Fruit fly (Drosophila melanogaster) whole organism, embryonic: ENCODE data around the gene CG32333.

Experiments
- Abd-B ChIP-seq: fragments of 200-800 bp; sonication (Bioruptor generic); optimal IDR thresholded peaks from 2 replicates; lab custom pipeline; 2018; ENCODE audit warnings: missing biosample characterization, mild to moderate bottlenecking, missing genetic modification characterization, moderate library complexity
- Atf6 ChIP-seq: fragments of 200-800 bp; sonication (Bioruptor generic); IDR thresholded peaks from 2 replicates; pipeline ENCODE4 v1.3.6; 2022; ENCODE audit warnings: missing biosample characterization, missing genetic modification characterization
- CG10147 ChIP-seq: fragments of 200-800 bp; sonication (Bioruptor generic); optimal IDR thresholded peaks from 2 replicates; lab custom pipeline; 2019; ENCODE audit warnings: missing biosample characterization, mild to moderate bottlenecking, missing genetic modification characterization, moderate library complexity
- CG10267 ChIP-seq: fragments of 200-800 bp; sonication (Bioruptor generic); optimal IDR thresholded peaks from 2 replicates; lab custom pipeline; 2018; ENCODE audit warnings: missing biosample characterization, mild to moderate bottlenecking, missing genetic modification characterization, moderate library complexity
- CG11695 ChIP-seq: fragments of 200-800 bp; sonication (Bioruptor generic); IDR thresholded peaks from 3 replicates; pipeline ENCODE4 v1.3.6; 2022; ENCODE audit warnings: missing biosample characterization, missing genetic modification characterization
- CG12659 ChIP-seq: fragments of 200-800 bp; sonication (Bioruptor generic); optimal IDR thresholded peaks from 3 replicates; lab custom pipeline; 2017; ENCODE audit warnings: mild to moderate bottlenecking, missing biosample characterization, missing genetic modification reagents, missing genetic modification characterization
- CG13287 ChIP-seq: fragments of 200-800 bp; sonication (Bioruptor generic); IDR thresholded peaks from 2 replicates; pipeline ENCODE4 v1.3.6; 2022; ENCODE audit warnings: missing biosample characterization, missing genetic modification characterization; ENCODE audit not compliant: partially characterized antibody
- CG13296 ChIP-seq: fragments of 200-800 bp; sonication (Bioruptor generic); optimal IDR thresholded peaks from 3 replicates; lab custom pipeline; 2018; ENCODE audit warnings: missing biosample characterization, mild to moderate bottlenecking, missing genetic modification characterization
- CG13624 ChIP-seq: fragments of 200-800 bp; sonication (Bioruptor generic); optimal IDR thresholded peaks from 2 replicates; lab custom pipeline; 2016; ENCODE audit warnings: missing biosample characterization, missing genetic modification characterization
- CG14050 ChIP-seq: fragments of 200-800 bp; sonication (Bioruptor generic); IDR thresholded peaks from 3 replicates; pipeline ENCODE4 v1.3.6; 2022; ENCODE audit warnings: missing biosample characterization, missing genetic modification characterization
- CG14965 ChIP-seq: fragments of 200-800 bp; sonication (Bioruptor generic); optimal IDR thresholded peaks from 2 replicates; lab custom pipeline; 2016; ENCODE audit warnings: missing biosample characterization, missing genetic modification characterization, borderline replicate concordance
- CG15514 ChIP-seq: fragments of 200-800 bp; sonication (Bioruptor generic); optimal IDR thresholded peaks from 3 replicates; lab custom pipeline; 2017; ENCODE audit warnings: missing biosample characterization, missing genetic modification characterization, mild to moderate bottlenecking, moderate library complexity, missing genetic modification reagents
- CG16779 ChIP-seq: fragments of 200-800 bp; sonication (Bioruptor generic); IDR thresholded peaks from 2 replicates; pipeline ENCODE4 v1.3.6; 2022; ENCODE audit warnings: missing biosample characterization, missing genetic modification characterization
- CG18764 ChIP-seq: fragments of 200-800 bp; sonication (Bioruptor generic); optimal IDR thresholded peaks from 3 replicates; lab custom pipeline; 2016; ENCODE audit warnings: missing biosample characterization, missing genetic modification characterization
- CG2678 ChIP-seq: fragments of 200-800 bp; sonication (Bioruptor generic); optimal IDR thresholded peaks from 3 replicates; lab custom pipeline; 2019; ENCODE audit warnings: missing biosample characterization, mild to moderate bottlenecking, missing genetic modification characterization, moderate library complexity
- CG2712 ChIP-seq: fragments of 200-800 bp; optimal IDR thresholded peaks from 3 replicates; lab custom pipeline; 2019; ENCODE audit warnings: missing biosample characterization, mild to moderate bottlenecking, missing genetic modification characterization, moderate library complexity
- CG30403 ChIP-seq: fragments of 200-800 bp; sonication (Bioruptor generic); optimal IDR thresholded peaks from 3 replicates; lab custom pipeline; 2016; ENCODE audit warnings: missing biosample characterization, missing genetic modification characterization
- CG3847 ChIP-seq: fragments of 200-800 bp; sonication (Bioruptor generic); IDR thresholded peaks from 2 replicates; pipeline ENCODE4 v1.3.6; 2022; ENCODE audit warnings: missing biosample characterization, missing genetic modification characterization
- CG43689 ChIP-seq: fragments of 200-800 bp; sonication (Bioruptor generic); IDR thresholded peaks from 2 replicates; pipeline ENCODE4 v1.3.6; 2022; ENCODE audit warnings: missing biosample characterization, missing genetic modification characterization
- CG4730 ChIP-seq: fragments of 200-800 bp; sonication (Bioruptor generic); IDR thresholded peaks from 2 replicates; pipeline ENCODE4 v1.3.6; 2022; ENCODE audit warnings: missing biosample characterization, missing genetic modification characterization
- CG6272 ChIP-seq: fragments of 200-800 bp; sonication (Bioruptor generic); IDR thresholded peaks from 2 replicates; pipeline ENCODE4 v1.3.6; 2022; ENCODE audit warnings: missing biosample characterization, missing genetic modification characterization
- CG7271 ChIP-seq: fragments of 200-800 bp; sonication (Bioruptor generic); optimal IDR thresholded peaks from 2 replicates; lab custom pipeline; 2018; ENCODE audit warnings: missing biosample characterization, mild to moderate bottlenecking, missing genetic modification characterization, moderate library complexity
- CG8089 ChIP-seq: fragments of 200-800 bp; sonication (Bioruptor generic); optimal IDR thresholded peaks from 3 replicates; lab custom pipeline; 2016; ENCODE audit warnings: missing biosample characterization, missing genetic modification characterization
- CG8924 ChIP-seq: fragments of 200-800 bp; optimal IDR thresholded peaks from 3 replicates; lab custom pipeline; 2019; ENCODE audit warnings: missing biosample characterization, mild to moderate bottlenecking, missing genetic modification characterization, moderate library complexity
- CG9932 ChIP-seq: fragments of 200-800 bp; sonication (Bioruptor generic); IDR thresholded peaks from 2 replicates; pipeline ENCODE4 v1.3.6; 2022; ENCODE audit warnings: missing biosample characterization, missing genetic modification characterization
- CkIIα-i1 ChIP-seq: fragments of 200-800 bp; sonication (Bioruptor generic); IDR thresholded peaks from 2 replicates; pipeline ENCODE4 v1.3.6; 2022; ENCODE audit warnings: missing biosample characterization, missing genetic modification characterization
- Dek ChIP-seq: fragments of 200-800 bp; sonication (Bioruptor generic); optimal IDR thresholded peaks from 3 replicates; lab custom pipeline; 2019; ENCODE audit warnings: missing biosample characterization, mild to moderate bottlenecking, missing genetic modification characterization, moderate library complexity
- E2f1 ChIP-seq: fragments of 200-800 bp; sonication (Bioruptor generic); IDR thresholded peaks from 2 replicates; pipeline ENCODE4 v1.3.6; 2022; ENCODE audit warnings: missing biosample characterization, missing genetic modification characterization
- Fer3 ChIP-seq: fragments of 200-800 bp; sonication (Bioruptor generic); optimal IDR thresholded peaks from 2 replicates; lab custom pipeline; 2018; ENCODE audit warnings: missing biosample characterization, mild to moderate bottlenecking, missing genetic modification characterization, moderate library complexity
- Jarid2 ChIP-seq: fragments of 200-800 bp; sonication (Bioruptor generic); optimal IDR thresholded peaks from 3 replicates; lab custom pipeline; 2017; ENCODE audit warnings: mild to moderate bottlenecking, missing biosample characterization, missing genetic modification reagents, missing genetic modification characterization
- MTF-1 ChIP-seq: fragments of 200-800 bp; sonication (Bioruptor generic); optimal IDR thresholded peaks from 2 replicates; lab custom pipeline; 2018; ENCODE audit warnings: missing biosample characterization, mild to moderate bottlenecking, missing genetic modification characterization, borderline replicate concordance
- Med ChIP-seq: fragments of 200-800 bp; sonication (Bioruptor generic); peaks from one replicate; lab custom pipeline; 2016; ENCODE audit warnings: missing biosample characterization, missing genetic modification characterization, mild to moderate bottlenecking, inconsistent platforms, moderate library complexity
- Meics ChIP-seq: fragments of 200-800 bp; sonication (Bioruptor generic); optimal IDR thresholded peaks from 2 replicates; lab custom pipeline; 2017; ENCODE audit warnings: missing biosample characterization, mild to moderate bottlenecking, missing genetic modification characterization
- Nf-YB ChIP-seq: fragments of 200-800 bp; sonication (Bioruptor generic); optimal IDR thresholded peaks from 3 replicates; lab custom pipeline; 2019; ENCODE audit warnings: missing biosample characterization, mild to moderate bottlenecking, missing genetic modification characterization, moderate library complexity
- Poxn ChIP-seq: fragments of 200-800 bp; sonication (Bioruptor generic); IDR thresholded peaks from 2 replicates; pipeline ENCODE4 v1.3.6; 2022; ENCODE audit warnings: missing biosample characterization, missing genetic modification characterization
- Six4 ChIP-seq: fragments of 200-800 bp; sonication (Bioruptor generic); optimal IDR thresholded peaks from 2 replicates; lab custom pipeline; 2016; ENCODE audit warnings: missing biosample characterization, missing genetic modification characterization
- crol ChIP-seq: fragments of 200-800 bp; sonication (Bioruptor generic); IDR thresholded peaks from 2 replicates; pipeline ENCODE4 v1.3.6; 2022; ENCODE audit warnings: missing biosample characterization, missing genetic modification characterization
- dmrt99B ChIP-seq: fragments of 200-800 bp; sonication (Bioruptor generic); optimal IDR thresholded peaks from 2 replicates; lab custom pipeline; 2018; ENCODE audit warnings: missing biosample characterization, mild to moderate bottlenecking, missing genetic modification characterization, moderate library complexity
- dysf ChIP-seq: fragments of 200-800 bp; sonication (Bioruptor generic); IDR thresholded peaks from 3 replicates; pipeline ENCODE4 v1.3.6; 2022; ENCODE audit warnings: missing biosample characterization, missing genetic modification characterization
- grau ChIP-seq: fragments of 200-800 bp; optimal IDR thresholded peaks from 3 replicates; lab custom pipeline; 2019; ENCODE audit warnings: missing biosample characterization, mild to moderate bottlenecking, missing genetic modification characterization, moderate library complexity
- lmd ChIP-seq: fragments of 200-800 bp; sonication (Bioruptor generic); IDR thresholded peaks from 2 replicates; pipeline ENCODE4 v1.3.6; 2022; ENCODE audit warnings: missing biosample characterization, missing genetic modification characterization
- lola ChIP-seq, 3 experiments: fragments of >200 bp in 2 of 3; fragments of 200-800 bp in 1 of 3; sonication (Bioruptor generic) in 1 of 3; optimal IDR thresholded peaks; 2 replicates each; lab custom pipeline; 2017 to 2019; ENCODE audit warnings: missing biosample characterization in 3 of 3, missing genetic modification characterization in 3 of 3, mild to moderate bottlenecking in 1 of 3, moderate library complexity in 1 of 3
- prd ChIP-seq, 3 experiments: fragments of >200 bp in 2 of 3; fragments of 200-800 bp in 1 of 3; sonication (Bioruptor generic) in 1 of 3; optimal IDR thresholded peaks in 2 of 3; IDR thresholded peaks in 1 of 3; 2 replicates in 2 of 3; 3 replicates in 1 of 3; pipeline versions ENCODE4 v1.3.6 to Lab custom; 2017 to 2022; ENCODE audit warnings: missing biosample characterization in 1 of 3, missing genetic modification characterization in 1 of 3
- rib ChIP-seq: fragments of 200-800 bp; sonication (Bioruptor generic); IDR thresholded peaks from 2 replicates; pipeline ENCODE4 v1.3.6; 2022; ENCODE audit warnings: missing biosample characterization, missing genetic modification characterization
- run ChIP-seq: fragments of 200-800 bp; sonication (Bioruptor generic); optimal IDR thresholded peaks from 3 replicates; lab custom pipeline; 2018; ENCODE audit warnings: missing biosample characterization, mild to moderate bottlenecking, missing genetic modification characterization
- sd ChIP-seq: fragments of 200-800 bp; sonication (Bioruptor generic); optimal IDR thresholded peaks from 3 replicates; lab custom pipeline; 2018; ENCODE audit warnings: missing biosample characterization, mild to moderate bottlenecking, missing genetic modification characterization, moderate library complexity
- sob ChIP-seq: fragments of 200-800 bp; sonication (Bioruptor generic); IDR thresholded peaks from 2 replicates; pipeline ENCODE4 v1.3.6; 2022; ENCODE audit warnings: missing biosample characterization, missing genetic modification characterization
- tgo ChIP-seq: fragments of 200-800 bp; sonication (Bioruptor generic); IDR thresholded peaks from 3 replicates; pipeline ENCODE4 v1.3.6; 2022; ENCODE audit warnings: missing biosample characterization, missing genetic modification characterization
- zen ChIP-seq: fragments of 200-800 bp; sonication (Bioruptor generic); optimal IDR thresholded peaks from 3 replicates; lab custom pipeline; 2018; ENCODE audit warnings: missing biosample characterization, mild to moderate bottlenecking, missing genetic modification characterization, moderate library complexity
- zf30C ChIP-seq: fragments of 200-800 bp; sonication (Bioruptor generic); optimal IDR thresholded peaks from 3 replicates; lab custom pipeline; 2018; ENCODE audit warnings: missing biosample characterization, mild to moderate bottlenecking, missing genetic modification characterization

The CG32333 gene

DNA sequence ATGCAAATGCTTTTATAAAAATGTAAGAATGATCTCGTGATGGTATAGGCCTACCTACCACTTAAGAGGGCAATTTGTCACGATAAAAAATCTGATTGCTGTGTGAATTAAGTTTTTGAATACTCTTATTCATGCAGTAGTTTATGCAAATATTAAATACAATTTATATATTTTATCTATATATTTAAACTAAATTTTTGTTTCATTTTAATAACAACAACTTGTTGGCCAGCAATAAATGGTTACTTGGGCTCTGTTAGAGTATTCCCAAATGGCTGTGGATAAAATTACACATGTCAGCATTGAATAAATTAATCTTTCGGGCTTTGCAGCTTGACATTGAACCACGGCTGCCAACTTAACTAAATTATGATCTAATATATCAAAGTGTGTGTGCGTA lies 17.2 kb upstream of the CG32333 start (continued):
- TF ChIP-seq CG8924 (peak; percentile 27), CG3847 (GFP tag; lab: Robert Waterston, UW) (peak; percentile 47), zf30C (GFP tag; lab: Kevin White, UChicago) (no peak), sd (tag; lab: Kevin White, UChicago) (peak; percentile 18), CG18764 (GFP tag; lab: Kevin White, UChicago) (no peak), CG16779 (GFP tag; lab: Robert Waterston, UW) (no peak), sob (GFP tag; lab: Robert Waterston, UW) (peak; percentile 49; the same call in 1 of the 2 replicates), E2f1 (GFP tag; lab: Robert Waterston, UW) (peak; percentile 35), CG10147 (peak; percentile 8), CG15514 (no peak), CG2678 (peak; percentile 62), Dek (tag; lab: Kevin White, UChicago) (peak; percentile 28), lola (GFP tag; optimal IDR thresholded peaks at IDR 0.05; lab: Kevin White, UChicago) (no peak), CG13287 (no peak), CG8089 (GFP tag; lab: Kevin White, UChicago) (no peak), grau (tag; lab: Kevin White, UChicago) (peak; percentile 58), CG9932 (GFP tag; lab: Robert Waterston, UW) (peak; percentile 51), CG11695 (GFP tag; lab: Robert Waterston, UW) (0 out of 3 replicates have a peak, but pooled peaks have one; percentile 50), Six4 (GFP tag; lab: Kevin White, UChicago) (no peak), CG14965 (GFP tag; lab: Kevin White, UChicago) (no peak), CG14050 (GFP tag; lab: Robert Waterston, UW) (no peak), CG4730 (no peak), zen (tag; lab: Kevin White, UChicago) (no peak), Atf6 (GFP tag; lab: Robert Waterston, UW) (peak; percentile 66; the same call in 1 of the 2 replicates), CkIIα-i1 (GFP tag; lab: Robert Waterston, UW) (no peak), CG10267 (no peak), Nf-YB (GFP tag; lab: Kevin White, UChicago) (no peak), CG6272 (GFP tag; lab: Robert Waterston, UW) (no peak), Jarid2 (GFP tag; lab: Kevin White, UChicago) (no peak), Med (GFP tag; lab: Kevin White, UChicago) (no peak), CG30403 (GFP tag; lab: Kevin White, UChicago) (peak; percentile 18), crol (GFP tag; lab: Robert Waterston, UW) (no peak), Meics (GFP tag; lab: Kevin White, UChicago) (peak; percentile 34), CG7271 (no peak), lmd (peak; percentile 27; the same call in 1 of the 2 replicates), run (tag; lab: Kevin White, UChicago) (no peak), dmrt99B (tag; lab: Kevin White, UChicago) (peak; percentile 20), tgo (peak; percentile 17; the same call in 2 of the 3 replicates), Poxn (no peak), Abd-B (GFP tag; lab: Kevin White, UChicago) (peak; percentile 4), CG2712 (tag; lab: Kevin White, UChicago) (no peak), CG12659 (GFP tag; lab: Kevin White, UChicago) (peak; percentile 17), Fer3 (tag; lab: Kevin White, UChicago) (peak; percentile 53), CG13296 (GFP tag; lab: Kevin White, UChicago) (peak; percentile 37), CG43689 (no peak), CG13624 (GFP tag; lab: Kevin White, UChicago) (no peak), prd (optimal IDR thresholded peaks at IDR 0.05; lab: Kevin White, UChicago) (no peak), prd (GFP tag; IDR thresholded peaks at IDR 0.05; lab: Robert Waterston, UW) (peak; percentile 29; the same call in 1 of the 3 replicates), MTF-1 (GFP tag; lab: Kevin White, UChicago) (no peak), rib (GFP tag; lab: Robert Waterston, UW) (no peak), dysf (peak; percentile 62; the same call in 2 of the 3 replicates)
